Worm (Caenorhabditis elegans) whole organism, early embryonic: ENCODE results near the gene cri-3.

ENCODE experiments used
- B0310.2 ChIP-seq: sonication (generic microtip); optimal IDR thresholded peaks from 2 replicates; lab custom pipeline; 2016; ENCODE audit warnings: mild to moderate bottlenecking, missing genetic modification characterization, missing compliant biosample characterization
- aly-1 ChIP-seq: sonication (generic microtip); optimal IDR thresholded peaks from 2 replicates; lab custom pipeline; 2016; ENCODE audit warnings: missing genetic modification characterization, missing compliant biosample characterization
- ama-1 ChIP-seq: fragments of 150-350 bp; optimal IDR thresholded peaks from 2 replicates; lab custom pipeline; 2014
- ceh-13 ChIP-seq: fragments of 200-800 bp; sonication (Bioruptor generic); optimal IDR thresholded peaks from 2 replicates; lab custom pipeline; 2018; ENCODE audit warnings: mild to moderate bottlenecking, missing genetic modification characterization, missing compliant biosample characterization
- scrt-1 ChIP-seq: fragments of 200-800 bp; sonication (Bioruptor generic); IDR thresholded peaks from 2 replicates; pipeline ENCODE4 v1.3.6; 2022; ENCODE audit warnings: missing genetic modification characterization, missing compliant biosample characterization
- sea-1 ChIP-seq: fragments of 200-800 bp; sonication (Bioruptor generic); conservative IDR thresholded peaks from 2 replicates; pipeline ENCODE4 v1.3.6; 2022; ENCODE audit warnings: missing genetic modification characterization, missing compliant biosample characterization
- tbx-37 ChIP-seq: fragments of 200-800 bp; sonication (Bioruptor generic); conservative IDR thresholded peaks from 2 replicates; pipeline ENCODE4 v1.3.6; 2022; ENCODE audit warnings: missing genetic modification reagents, missing genetic modification characterization, missing compliant biosample characterization
- tra-4 ChIP-seq: sonication (generic microtip); optimal IDR thresholded peaks from 2 replicates; lab custom pipeline; 2017; ENCODE audit warnings: missing genetic modification characterization, missing compliant biosample characterization

- TF ChIP-seq tbx-37 (GFP tag; lab: Robert Waterston, UW) (no peak), ama-1 (lab: Kevin White, UChicago) (no peak), sea-1 (no peak), B0310.2 (tag; lab: Kevin White, UChicago) (no peak), tra-4 (no peak), ceh-13 (GFP tag; lab: Kevin White, UChicago) (no peak), aly-1 (tag; lab: Kevin White, UChicago) (no peak), scrt-1 (GFP tag; lab: Robert Waterston, UW) (no peak)
Observed at ce11 chrIII:3435152-3435551, 39.0 kb downstream of the cri-3 start.
